Worm (Caenorhabditis elegans): Measurements from ENCODE around the gene abu-11.

abu-11 gene

ce11 chrII:194458-194857 lies at the start of gene abu-11:
abu-11 (minus strand) TSS chrII:194558.
- no peak for TF ChIP-seq med-1 (GFP tag; optimal IDR thresholded peaks at IDR 0.05; ENCODE audit: insufficient read depth)
- TF ChIP-seq klf-2 (GFP tag; conservative IDR thresholded peaks at IDR 0.05), result no peak
- TF ChIP-seq T22C8.4 (GFP tag; IDR thresholded peaks at IDR 0.05), result no peak
- TF ChIP-seq tab-1 (GFP tag; IDR thresholded peaks at IDR 0.05), result no peak

ce11 chrII:240043-240442 lies 45.7 kb upstream of the abu-11 start:
- TF ChIP-seq cog-1 (tag; optimal IDR thresholded peaks at IDR 0.05) (no peak), med-1 (GFP tag; optimal IDR thresholded peaks at IDR 0.05; ENCODE audit: insufficient read depth) (no peak), flt-1 (GFP tag; IDR thresholded peaks at IDR 0.05) (no peak), klf-2 (GFP tag; conservative IDR thresholded peaks at IDR 0.05) (no peak), ztf-29 (GFP tag; IDR thresholded peaks at IDR 0.05) (no peak), tab-1 (GFP tag; IDR thresholded peaks at IDR 0.05) (no peak), T22C8.4 (GFP tag; IDR thresholded peaks at IDR 0.05) (no peak), ref-1 (GFP tag; conservative IDR thresholded peaks at IDR 0.05) (no peak), ztf-23 (GFP tag; IDR thresholded peaks at IDR 0.05) (no peak)

- TF ChIP-seq ztf-23 (GFP tag; IDR thresholded peaks at IDR 0.05) (no peak), tab-1 (GFP tag; IDR thresholded peaks at IDR 0.05) (no peak), ztf-29 (GFP tag; IDR thresholded peaks at IDR 0.05) (no peak), med-1 (GFP tag; optimal IDR thresholded peaks at IDR 0.05; ENCODE audit: insufficient read depth) (no peak), cog-1 (tag; optimal IDR thresholded peaks at IDR 0.05) (no peak), klf-2 (GFP tag; conservative IDR thresholded peaks at IDR 0.05) (no peak), T22C8.4 (GFP tag; IDR thresholded peaks at IDR 0.05) (no peak), ref-1 (GFP tag; conservative IDR thresholded peaks at IDR 0.05) (no peak), flt-1 (GFP tag; IDR thresholded peaks at IDR 0.05) (no peak)
Observed at ce11 chrII:237721-238120, 43.4 kb upstream of the abu-11 start, which contains the start of gene laat-1. laat-1 (minus strand) TSS chrII:237821.

ce11 chrII:232641-233040 lies 38.3 kb upstream of the abu-11 start, which contains the start of gene Y43H11AL.1:
Y43H11AL.1 (minus strand) TSS chrII:232741.
- no peak for TF ChIP-seq ztf-23 (GFP tag; IDR thresholded peaks at IDR 0.05)
- TF ChIP-seq ztf-29 (GFP tag; IDR thresholded peaks at IDR 0.05), result no peak
- TF ChIP-seq cog-1 (tag; optimal IDR thresholded peaks at IDR 0.05), result no peak
- TF ChIP-seq klf-2 (GFP tag; conservative IDR thresholded peaks at IDR 0.05), result no peak

ce11 chrII:221212-221611 lies 26.9 kb upstream of the abu-11 start:
- TF ChIP-seq T22C8.4 (GFP tag; IDR thresholded peaks at IDR 0.05), result no peak
- TF ChIP-seq ref-1 (GFP tag; conservative IDR thresholded peaks at IDR 0.05), result no peak
- TF ChIP-seq ztf-23 (GFP tag; IDR thresholded peaks at IDR 0.05), result no peak
- no peak for TF ChIP-seq med-1 (GFP tag; optimal IDR thresholded peaks at IDR 0.05; ENCODE audit: insufficient read depth)
- no peak for TF ChIP-seq ztf-29 (GFP tag; IDR thresholded peaks at IDR 0.05)
- TF ChIP-seq klf-2 (GFP tag; conservative IDR thresholded peaks at IDR 0.05), result no peak
- 0 out of 2 replicates have a peak, but pooled peaks have one; percentile 58 for TF ChIP-seq flt-1 (GFP tag; IDR thresholded peaks at IDR 0.05)
- TF ChIP-seq tab-1 (GFP tag; IDR thresholded peaks at IDR 0.05), result 0 out of 2 replicates have a peak, but pooled peaks have one; percentile 24
- peak; percentile 20 for TF ChIP-seq cog-1 (tag; optimal IDR thresholded peaks at IDR 0.05)

- TF ChIP-seq ztf-29 (GFP tag; IDR thresholded peaks at IDR 0.05) (no peak), cog-1 (tag; optimal IDR thresholded peaks at IDR 0.05) (no peak)
Observed at ce11 chrII:220602-221001, 26.2 kb upstream of the abu-11 start, which contains the start of gene ubxn-3. ubxn-3 (minus strand) TSS chrII:220667.

- no peak for TF ChIP-seq T22C8.4 (GFP tag; IDR thresholded peaks at IDR 0.05)
- no peak for TF ChIP-seq klf-2 (GFP tag; conservative IDR thresholded peaks at IDR 0.05)
- no peak for TF ChIP-seq tab-1 (GFP tag; IDR thresholded peaks at IDR 0.05)
- TF ChIP-seq ref-1 (GFP tag; conservative IDR thresholded peaks at IDR 0.05), result no peak
- no peak for TF ChIP-seq cog-1 (tag; optimal IDR thresholded peaks at IDR 0.05)
- no peak for TF ChIP-seq flt-1 (GFP tag; IDR thresholded peaks at IDR 0.05)
- TF ChIP-seq ztf-23 (GFP tag; IDR thresholded peaks at IDR 0.05), result no peak
- no peak for TF ChIP-seq med-1 (GFP tag; optimal IDR thresholded peaks at IDR 0.05; ENCODE audit: insufficient read depth)
- TF ChIP-seq ztf-29 (GFP tag; IDR thresholded peaks at IDR 0.05), result no peak
Observed at ce11 chrII:219846-220503, 25.6 kb upstream of the abu-11 start.

- no peak for TF ChIP-seq T22C8.4 (GFP tag; IDR thresholded peaks at IDR 0.05)
- TF ChIP-seq klf-2 (GFP tag; conservative IDR thresholded peaks at IDR 0.05), result no peak
- TF ChIP-seq ref-1 (GFP tag; conservative IDR thresholded peaks at IDR 0.05), result no peak
- no peak for TF ChIP-seq tab-1 (GFP tag; IDR thresholded peaks at IDR 0.05)
- TF ChIP-seq ztf-23 (GFP tag; IDR thresholded peaks at IDR 0.05), result no peak
Observed at ce11 chrII:217308-217707, 22.9 kb upstream of the abu-11 start.

- TF ChIP-seq ref-1 (GFP tag; conservative IDR thresholded peaks at IDR 0.05), result no peak
- peak; percentile 66 for TF ChIP-seq cog-1 (tag; optimal IDR thresholded peaks at IDR 0.05)
- TF ChIP-seq ztf-29 (GFP tag; IDR thresholded peaks at IDR 0.05), result no peak
- TF ChIP-seq klf-2 (GFP tag; conservative IDR thresholded peaks at IDR 0.05), result no peak
- TF ChIP-seq flt-1 (GFP tag; IDR thresholded peaks at IDR 0.05), result peak; percentile 75
- TF ChIP-seq tab-1 (GFP tag; IDR thresholded peaks at IDR 0.05), result no peak
- peak; percentile 78 for TF ChIP-seq ztf-23 (GFP tag; IDR thresholded peaks at IDR 0.05)
- no peak for TF ChIP-seq med-1 (GFP tag; optimal IDR thresholded peaks at IDR 0.05; ENCODE audit: insufficient read depth)
Observed at ce11 chrII:216598-216997, 22.2 kb upstream of the abu-11 start, which contains the start of gene F48A11.4. F48A11.4 (minus strand) TSS chrII:216621.

ce11 chrII:208097-208496 lies 13.7 kb upstream of the abu-11 start:
- TF ChIP-seq ztf-23 (GFP tag; IDR thresholded peaks at IDR 0.05), result no peak
- no peak for TF ChIP-seq ref-1 (GFP tag; conservative IDR thresholded peaks at IDR 0.05)
- no peak for TF ChIP-seq ztf-29 (GFP tag; IDR thresholded peaks at IDR 0.05)
- TF ChIP-seq cog-1 (tag; optimal IDR thresholded peaks at IDR 0.05), result no peak

Data from whole organism, midembryonic.